Worm (Caenorhabditis elegans) whole organism, L3 larva: Measurements from ENCODE around the gene grl-20.

Experiments
- egl-27 ChIP-seq: sonication (generic microtip); optimal IDR thresholded peaks from 4 replicates; lab custom pipeline; 2017; ENCODE audit warnings: missing biosample characterization, missing genetic modification reagents, missing genetic modification characterization
- mdl-1 ChIP-seq: fragments of 150-350 bp; optimal IDR thresholded peaks from 2 replicates; lab custom pipeline; 2014; ENCODE audit warnings: missing biosample characterization, missing genetic modification characterization
- ztf-4 ChIP-seq: fragments of 150-350 bp; optimal IDR thresholded peaks from 2 replicates; lab custom pipeline; 2014; ENCODE audit warnings: missing biosample characterization, missing genetic modification characterization

DNA sequence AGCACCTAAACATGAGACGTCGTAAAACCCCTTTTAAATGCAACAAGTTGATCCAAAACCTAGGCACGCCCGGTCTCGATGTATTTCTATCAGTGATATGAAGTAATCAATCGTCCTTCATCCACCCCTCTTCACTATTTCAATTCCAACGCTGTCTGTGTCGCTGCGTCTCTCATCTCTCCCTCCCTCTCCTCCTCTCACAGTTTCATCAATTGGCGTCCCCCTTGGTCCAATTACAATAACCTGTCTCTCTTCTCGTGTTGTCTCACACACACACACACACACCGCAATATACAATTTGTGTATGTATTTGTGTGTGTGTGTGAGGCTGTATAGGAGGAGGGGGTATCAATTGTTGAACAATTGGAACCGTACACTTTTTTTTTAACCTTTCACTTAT, 45.5 kb downstream of the grl-20 start:
- no peak for TF ChIP-seq mdl-1
- TF ChIP-seq egl-27 (tag; lab: Kevin White, UChicago): no peak
- no peak for TF ChIP-seq ztf-4
